Worm (Caenorhabditis elegans) whole organism, early embryonic: ENCODE measurements around the gene ogr-2.
"Not testable (repeated sequence)": the region's sequence is repeated elsewhere in the genome, so short reads cannot be mapped to it uniquely, and the experiment has no call there.

Experiments
- ceh-36 ChIP-seq: sonication (generic microtip); optimal IDR thresholded peaks from 2 replicates; lab custom pipeline; 2016; ENCODE audit warnings: missing genetic modification characterization, inconsistent platforms, missing compliant biosample characterization
- tbx-11 ChIP-seq: fragments of 200-800 bp; sonication (Bioruptor generic); IDR thresholded peaks from 2 replicates; pipeline ENCODE4 v1.3.6; 2022; ENCODE audit warnings: missing genetic modification characterization, missing compliant biosample characterization

DNA sequence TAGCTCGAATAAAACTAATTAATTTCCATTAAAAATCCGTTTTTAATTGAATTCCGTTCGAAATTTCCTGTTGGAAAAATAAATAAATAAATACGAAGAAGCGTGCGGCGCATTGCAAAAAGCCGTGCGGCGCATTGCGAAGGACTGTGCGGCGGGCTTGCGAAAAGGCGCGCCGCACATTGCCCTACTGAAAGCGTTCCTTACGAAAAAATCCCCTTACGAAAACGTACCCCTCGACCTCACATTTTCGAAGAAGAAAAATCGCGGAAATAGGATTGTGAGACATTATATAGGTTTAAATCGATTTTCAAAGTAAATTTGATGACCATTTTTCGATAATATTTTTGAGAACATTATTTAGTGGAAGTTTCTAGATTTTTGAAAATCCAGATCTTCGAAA, 6.2 kb upstream of the ogr-2 start:
- peak; percentile 77; the same call in 1 of the 2 replicates for TF ChIP-seq tbx-11 (GFP tag; lab: Robert Waterston, UW)
- not testable (repeated sequence) for TF ChIP-seq ceh-36 (tag; lab: Kevin White, UChicago)
